Worm (Caenorhabditis elegans) whole organism, L3 larva: Measurements from ENCODE around the gene prmn-1.
A peak's percentile ranks its signal among the peaks of the same experiment; 100 is the strongest.

Experiments used
- R02D3.7 ChIP-seq: fragments of 150-350 bp; optimal IDR thresholded peaks from 2 replicates; lab custom pipeline; 2014; ENCODE audit warnings: missing biosample characterization, missing genetic modification characterization
- ZK546.5 ChIP-seq: sonication (generic microtip); optimal IDR thresholded peaks from 2 replicates; lab custom pipeline; 2017; ENCODE audit warnings: missing biosample characterization, missing genetic modification characterization
- aly-2 ChIP-seq: fragments of 150-350 bp; optimal IDR thresholded peaks from 2 replicates; lab custom pipeline; 2014; ENCODE audit warnings: missing biosample characterization, missing genetic modification characterization
- ama-1 ChIP-seq: fragments of 150-350 bp; optimal IDR thresholded peaks from 2 replicates; lab custom pipeline; 2018
- ceh-16 ChIP-seq: sonication (generic microtip); optimal IDR thresholded peaks from 2 replicates; lab custom pipeline; 2017; ENCODE audit warnings: missing biosample characterization, missing genetic modification characterization
- ceh-28 ChIP-seq: fragments of 150-350 bp; optimal IDR thresholded peaks from 2 replicates; lab custom pipeline; 2014; ENCODE audit warnings: missing biosample characterization, missing genetic modification reagents, missing genetic modification characterization
- ceh-82 ChIP-seq: fragments of 150-350 bp; optimal IDR thresholded peaks from 2 replicates; lab custom pipeline; 2014; ENCODE audit warnings: missing biosample characterization, missing genetic modification characterization
- ceh-9 ChIP-seq: sonication (generic microtip); optimal IDR thresholded peaks from 2 replicates; lab custom pipeline; 2018; ENCODE audit warnings: missing biosample characterization, missing genetic modification characterization
- daf-12 ChIP-seq: fragments of 150-350 bp; optimal IDR thresholded peaks from 2 replicates; lab custom pipeline; 2014; ENCODE audit warnings: missing biosample characterization, missing genetic modification reagents, missing genetic modification characterization
- egl-27 ChIP-seq: sonication (generic microtip); optimal IDR thresholded peaks from 4 replicates; lab custom pipeline; 2017; ENCODE audit warnings: missing biosample characterization, missing genetic modification reagents, missing genetic modification characterization
- egl-5 ChIP-seq: fragments of 150-350 bp; optimal IDR thresholded peaks from 2 replicates; lab custom pipeline; 2017; ENCODE audit warnings: missing biosample characterization, missing genetic modification reagents, missing genetic modification characterization, inconsistent platforms
- elt-1 ChIP-seq: fragments of 150-350 bp; optimal IDR thresholded peaks from 2 replicates; lab custom pipeline; 2014; ENCODE audit warnings: missing biosample characterization, missing genetic modification characterization
- elt-2 ChIP-seq: sonication (generic microtip); optimal IDR thresholded peaks from 2 replicates; lab custom pipeline; 2016; ENCODE audit warnings: missing genetic modification reagents, mild to moderate bottlenecking, missing genetic modification characterization, missing compliant biosample characterization
- elt-3 ChIP-seq, 3 experiments: fragments of 150-350 bp in 1 of 3; sonication (generic microtip) in 2 of 3; optimal IDR thresholded peaks; 2 replicates in 2 of 3; 4 replicates in 1 of 3; lab custom pipeline; 2014 to 2017; ENCODE audit warnings: missing biosample characterization in 3 of 3, missing genetic modification characterization in 3 of 3
- eor-1 ChIP-seq, 2 experiments: fragments of 150-350 bp; optimal IDR thresholded peaks; 2 replicates each; lab custom pipeline; 2014 to 2018; ENCODE audit warnings: missing biosample characterization in 2 of 2, missing genetic modification characterization in 2 of 2
- fkh-10 ChIP-seq: sonication (generic microtip); optimal IDR thresholded peaks from 2 replicates; lab custom pipeline; 2017; ENCODE audit warnings: missing biosample characterization, missing genetic modification reagents, missing genetic modification characterization
- fkh-2 ChIP-seq: fragments of 150-350 bp; optimal IDR thresholded peaks from 2 replicates; lab custom pipeline; 2014; ENCODE audit warnings: missing biosample characterization, missing genetic modification reagents, missing genetic modification characterization
- fos-1 ChIP-seq: fragments of 150-350 bp; optimal IDR thresholded peaks from 2 replicates; lab custom pipeline; 2014; ENCODE audit warnings: missing biosample characterization, missing genetic modification characterization
- hmg-11 ChIP-seq: sonication (generic microtip); optimal IDR thresholded peaks from 2 replicates; lab custom pipeline; 2016; ENCODE audit warnings: missing genetic modification characterization, missing compliant biosample characterization
- jun-1 ChIP-seq: fragments of 150-350 bp; optimal IDR thresholded peaks from 2 replicates; lab custom pipeline; 2014; ENCODE audit warnings: missing biosample characterization, missing genetic modification reagents, missing genetic modification characterization
- lin-15B ChIP-seq: fragments of 150-350 bp; optimal IDR thresholded peaks from 2 replicates; lab custom pipeline; 2014; ENCODE audit warnings: missing biosample characterization, missing genetic modification characterization
- lsy-12 ChIP-seq: sonication (generic microtip); optimal IDR thresholded peaks from 2 replicates; lab custom pipeline; 2016; ENCODE audit warnings: mild to moderate bottlenecking, missing genetic modification characterization, missing compliant biosample characterization
- mdl-1 ChIP-seq: fragments of 150-350 bp; optimal IDR thresholded peaks from 2 replicates; lab custom pipeline; 2014; ENCODE audit warnings: missing biosample characterization, missing genetic modification characterization
- mml-1 ChIP-seq: fragments of 150-350 bp; sonication (generic microtip); optimal IDR thresholded peaks from 3 replicates; lab custom pipeline; 2014; ENCODE audit warnings: missing biosample characterization, missing genetic modification characterization
- nfya-1 ChIP-seq: sonication (generic microtip); optimal IDR thresholded peaks from 2 replicates; lab custom pipeline; 2017; ENCODE audit warnings: missing genetic modification characterization, mild to moderate bottlenecking, missing compliant biosample characterization, antibody characterized with exemption, moderate library complexity; ENCODE audit not compliant: insufficient read depth
- nhr-12 ChIP-seq: fragments of 150-350 bp; optimal IDR thresholded peaks from 2 replicates; lab custom pipeline; 2014; ENCODE audit warnings: missing biosample characterization, missing genetic modification characterization
- nhr-23 ChIP-seq: fragments of 150-350 bp; optimal IDR thresholded peaks from 2 replicates; lab custom pipeline; 2014; ENCODE audit warnings: missing biosample characterization, missing genetic modification reagents, missing genetic modification characterization
- nhr-237 ChIP-seq: fragments of 150-350 bp; optimal IDR thresholded peaks from 2 replicates; lab custom pipeline; 2014; ENCODE audit warnings: missing biosample characterization, missing genetic modification characterization
- nhr-25 ChIP-seq: sonication (generic microtip); optimal IDR thresholded peaks from 2 replicates; lab custom pipeline; 2017; ENCODE audit warnings: missing biosample characterization, missing genetic modification characterization
- nhr-28 ChIP-seq: fragments of 150-350 bp; optimal IDR thresholded peaks from 2 replicates; lab custom pipeline; 2014; ENCODE audit warnings: missing biosample characterization, missing genetic modification characterization
- nhr-43 ChIP-seq: sonication (generic microtip); optimal IDR thresholded peaks from 2 replicates; lab custom pipeline; 2016; ENCODE audit warnings: mild to moderate bottlenecking, missing genetic modification characterization, missing compliant biosample characterization; ENCODE audit not compliant: poor library complexity, severe bottlenecking
- nhr-67 ChIP-seq: fragments of 150-350 bp; optimal IDR thresholded peaks from 2 replicates; lab custom pipeline; 2014; ENCODE audit warnings: missing biosample characterization, missing genetic modification characterization
- nhr-76 ChIP-seq: fragments of 150-350 bp; sonication (generic microtip); optimal IDR thresholded peaks from 5 replicates; lab custom pipeline; 2014; ENCODE audit warnings: missing biosample characterization, missing genetic modification characterization
- nhr-77 ChIP-seq: fragments of 150-350 bp; optimal IDR thresholded peaks from 2 replicates; lab custom pipeline; 2014; ENCODE audit warnings: missing biosample characterization, missing genetic modification characterization
- pha-4 ChIP-seq: fragments of 150-350 bp; optimal IDR thresholded peaks from 2 replicates; lab custom pipeline; 2014; ENCODE audit warnings: missing biosample characterization, missing genetic modification reagents, missing genetic modification characterization
- pqm-1 ChIP-seq: fragments of 150-350 bp; optimal IDR thresholded peaks from 2 replicates; lab custom pipeline; 2017; ENCODE audit warnings: missing biosample characterization, missing genetic modification characterization, inconsistent platforms
- sea-2 ChIP-seq: fragments of 150-350 bp; sonication (generic microtip); optimal IDR thresholded peaks from 4 replicates; lab custom pipeline; 2014; ENCODE audit warnings: missing biosample characterization, missing genetic modification reagents, missing genetic modification characterization
- skn-1 ChIP-seq: fragments of 150-350 bp; optimal IDR thresholded peaks from 2 replicates; lab custom pipeline; 2014; ENCODE audit warnings: missing biosample characterization, missing genetic modification characterization
- snpc-4 ChIP-seq: fragments of 150-350 bp; optimal IDR thresholded peaks from 2 replicates; lab custom pipeline; 2014; ENCODE audit warnings: missing biosample characterization, missing genetic modification characterization
- tbx-2 ChIP-seq: sonication (generic microtip); optimal IDR thresholded peaks from 2 replicates; lab custom pipeline; 2016; ENCODE audit warnings: mild to moderate bottlenecking, missing genetic modification characterization, missing compliant biosample characterization
- unc-39 ChIP-seq: sonication (generic microtip); optimal IDR thresholded peaks from 4 replicates; lab custom pipeline; 2017; ENCODE audit warnings: missing biosample characterization, missing genetic modification characterization
- unc-62 ChIP-seq: fragments of 150-350 bp; sonication (generic microtip); optimal IDR thresholded peaks from 4 replicates; lab custom pipeline; 2014; ENCODE audit warnings: missing biosample characterization, missing genetic modification reagents, missing genetic modification characterization
- zag-1 ChIP-seq: fragments of 150-350 bp; optimal IDR thresholded peaks from 2 replicates; lab custom pipeline; 2014; ENCODE audit warnings: missing biosample characterization, missing genetic modification characterization
- ztf-4 ChIP-seq: fragments of 150-350 bp; optimal IDR thresholded peaks from 2 replicates; lab custom pipeline; 2014; ENCODE audit warnings: missing biosample characterization, missing genetic modification characterization

The prmn-1 gene

DNA sequence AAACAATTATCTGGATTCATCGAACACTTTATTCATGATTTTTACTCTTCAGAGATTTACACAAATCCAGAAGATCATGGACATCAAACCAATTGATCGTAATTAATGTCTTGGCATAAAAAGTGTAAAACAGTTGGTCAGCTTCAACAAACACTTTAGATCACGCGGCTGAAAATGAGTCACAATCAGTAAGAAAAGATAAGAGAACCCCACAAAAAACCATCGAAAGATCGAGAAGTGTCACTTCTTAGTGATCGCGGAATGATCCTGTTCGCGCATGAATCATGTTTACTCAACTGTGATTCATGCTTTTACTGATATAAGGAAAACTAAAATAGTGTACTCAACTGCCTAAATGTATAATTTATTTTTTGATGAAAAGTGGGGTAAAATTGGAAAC is 24.6 kb downstream of the prmn-1 start (continued):
- no peak for TF ChIP-seq nhr-23 (tag; lab: Kevin White, UChicago)
- no peak for TF ChIP-seq snpc-4
- TF ChIP-seq mml-1 (tag; lab: Kevin White, UChicago): no peak
- TF ChIP-seq hmg-11: no peak
- TF ChIP-seq nhr-25 (tag; lab: Kevin White, UChicago): no peak
- TF ChIP-seq nhr-76: no peak
- no peak for TF ChIP-seq elt-1 (tag; lab: Kevin White, UChicago)
- TF ChIP-seq eor-1 (tag; optimal IDR thresholded peaks at IDR 0.05; lab: Kevin White, UChicago): no peak

ce11 chrX:11411675-11412074 is 26.8 kb downstream of the prmn-1 start:
- TF ChIP-seq daf-12 (tag; lab: Kevin White, UChicago): no peak
- no peak for TF ChIP-seq pha-4 (tag; lab: Kevin White, UChicago)
- no peak for TF ChIP-seq nhr-43 (tag; lab: Kevin White, UChicago)
- TF ChIP-seq fkh-10 (GFP tag; lab: Kevin White, UChicago): no peak
- TF ChIP-seq zag-1 (tag; lab: Kevin White, UChicago): no peak
- TF ChIP-seq hmg-11: no peak
- TF ChIP-seq nhr-28 (tag; lab: Kevin White, UChicago): no peak
- no peak for TF ChIP-seq nhr-77 (tag; lab: Kevin White, UChicago)
- TF ChIP-seq egl-27 (tag; lab: Kevin White, UChicago): no peak
- TF ChIP-seq elt-2: no peak
- no peak for TF ChIP-seq lsy-12 (tag; lab: Kevin White, UChicago)
- no peak for TF ChIP-seq elt-1 (tag; lab: Kevin White, UChicago)
- TF ChIP-seq ceh-16 (tag; lab: Kevin White, UChicago): no peak
- TF ChIP-seq sea-2 (GFP tag; lab: Kevin White, UChicago): no peak
- no peak for TF ChIP-seq nhr-12 (tag; lab: Kevin White, UChicago)
- no peak for TF ChIP-seq nhr-23 (tag; lab: Kevin White, UChicago)
- TF ChIP-seq fkh-2: no peak
- TF ChIP-seq snpc-4: no peak
- TF ChIP-seq nfya-1: no peak

- no peak for TF ChIP-seq ceh-82
- TF ChIP-seq ceh-28: no peak
- no peak for TF ChIP-seq nhr-76
- peak; percentile 14 for TF ChIP-seq nfya-1
- no peak for TF ChIP-seq ZK546.5 (tag; lab: Kevin White, UChicago)
- TF ChIP-seq snpc-4: no peak
- TF ChIP-seq mdl-1: peak; percentile 20
- no peak for TF ChIP-seq unc-39
- peak; percentile 63 for TF ChIP-seq nhr-23 (tag; lab: Kevin White, UChicago)
- TF ChIP-seq nhr-237 (tag; lab: Kevin White, UChicago): no peak
- TF ChIP-seq ceh-9: no peak
- peak; percentile 11 for TF ChIP-seq pqm-1 (tag; lab: Kevin White, UChicago)
- no peak for TF ChIP-seq sea-2 (GFP tag; lab: Kevin White, UChicago)
- no peak for TF ChIP-seq fkh-2
- no peak for TF ChIP-seq nhr-67
- TF ChIP-seq jun-1 (tag; lab: Kevin White, UChicago): peak; percentile 83
- no peak for TF ChIP-seq lin-15B
- TF ChIP-seq zag-1 (tag; lab: Kevin White, UChicago): no peak
- TF ChIP-seq elt-3 (tag; optimal IDR thresholded peaks at IDR 0.05; lab: Kevin White, UChicago): no peak
- TF ChIP-seq nhr-25 (tag; lab: Kevin White, UChicago): peak; percentile 66
- TF ChIP-seq egl-27 (tag; lab: Kevin White, UChicago): no peak
- no peak for TF ChIP-seq elt-1 (tag; lab: Kevin White, UChicago)
- TF ChIP-seq R02D3.7: no peak
- no peak for TF ChIP-seq nhr-12 (tag; lab: Kevin White, UChicago)
- TF ChIP-seq nhr-77 (tag; lab: Kevin White, UChicago): no peak
- no peak for TF ChIP-seq ztf-4 (tag; lab: Kevin White, UChicago)
- peak; percentile 2 for TF ChIP-seq nhr-43 (tag; lab: Kevin White, UChicago)
- peak; percentile 25 for TF ChIP-seq hmg-11
- TF ChIP-seq ama-1: no peak
- no peak for TF ChIP-seq tbx-2 (tag; lab: Kevin White, UChicago)
- TF ChIP-seq unc-62 (GFP tag; lab: Kevin White, UChicago): no peak
- no peak for TF ChIP-seq aly-2 (tag; lab: Kevin White, UChicago)
- TF ChIP-seq egl-5 (tag; lab: Kevin White, UChicago): peak; percentile 52
- TF ChIP-seq skn-1: peak; percentile 2
- peak; percentile 72 for TF ChIP-seq elt-2
- peak; percentile 75 for TF ChIP-seq pha-4 (tag; lab: Kevin White, UChicago)
- TF ChIP-seq fos-1 (tag; lab: Kevin White, UChicago): no peak
These were observed 30.1 kb downstream of the prmn-1 start, which contains the start of gene pek-1 for ce11 chrX:11414837-11415550. pek-1 (minus strand) TSS chrX:11414887.
